Fruit fly (Drosophila melanogaster) whole organism, embryonic: ENCODE measurements around the gene fred.
A peak's percentile ranks its signal among the peaks of the same experiment; 100 is the strongest.

Source experiments
- Aef1 ChIP-seq: fragments of 200-800 bp; sonication (Bioruptor generic); IDR thresholded peaks from 3 replicates; pipeline ENCODE4 v1.3.6; 2022; ENCODE audit warnings: missing biosample characterization, missing genetic modification characterization
- CG10959 ChIP-seq: fragments of 200-800 bp; sonication (Bioruptor generic); IDR thresholded peaks from 2 replicates; pipeline ENCODE4 v1.3.6; 2022; ENCODE audit warnings: missing biosample characterization, missing genetic modification characterization
- CG13624 ChIP-seq: fragments of 200-800 bp; sonication (Bioruptor generic); optimal IDR thresholded peaks from 2 replicates; lab custom pipeline; 2016; ENCODE audit warnings: missing biosample characterization, missing genetic modification characterization
- CG14667 ChIP-seq: fragments of 200-800 bp; sonication (Bioruptor generic); IDR thresholded peaks from 2 replicates; pipeline ENCODE4 v1.3.6; 2022; ENCODE audit warnings: missing biosample characterization, missing genetic modification characterization
- CG17361 ChIP-seq: fragments of 200-800 bp; sonication (Bioruptor generic); IDR thresholded peaks from 3 replicates; pipeline ENCODE4 v1.3.6; 2022; ENCODE audit warnings: missing biosample characterization, missing genetic modification characterization
- CG31441 ChIP-seq: fragments of 200-800 bp; sonication (Bioruptor generic); IDR thresholded peaks from 2 replicates; pipeline ENCODE4 v1.3.6; 2022; ENCODE audit warnings: missing biosample characterization, missing genetic modification characterization
- CG34422 ChIP-seq: fragments of 200-800 bp; sonication (Bioruptor generic); IDR thresholded peaks from 3 replicates; pipeline ENCODE4 v1.3.6; 2022; ENCODE audit warnings: missing biosample characterization, missing genetic modification characterization
- CG3847 ChIP-seq: fragments of 200-800 bp; sonication (Bioruptor generic); IDR thresholded peaks from 2 replicates; pipeline ENCODE4 v1.3.6; 2022; ENCODE audit warnings: missing biosample characterization, missing genetic modification characterization
- CG3995 ChIP-seq: fragments of 200-800 bp; sonication (Bioruptor generic); optimal IDR thresholded peaks from 3 replicates; lab custom pipeline; 2016; ENCODE audit warnings: missing biosample characterization, missing genetic modification characterization
- CG42726 ChIP-seq: fragments of 200-800 bp; sonication (Bioruptor generic); IDR thresholded peaks from 2 replicates; pipeline ENCODE4 v1.3.6; 2022; ENCODE audit warnings: missing biosample characterization, missing genetic modification characterization; ENCODE audit not compliant: partially characterized antibody
- CG6791 ChIP-seq: fragments of 200-800 bp; sonication (Bioruptor generic); IDR thresholded peaks from 3 replicates; pipeline ENCODE4 v1.3.6; 2022; ENCODE audit warnings: missing biosample characterization, missing genetic modification characterization; ENCODE audit not compliant: partially characterized antibody
- CG6813 ChIP-seq: fragments of 200-800 bp; sonication (Bioruptor generic); optimal IDR thresholded peaks from 2 replicates; lab custom pipeline; 2017; ENCODE audit warnings: missing biosample characterization, missing genetic modification characterization, mild to moderate bottlenecking, moderate library complexity, missing genetic modification reagents
- CG7271 ChIP-seq: fragments of 200-800 bp; sonication (Bioruptor generic); optimal IDR thresholded peaks from 2 replicates; lab custom pipeline; 2018; ENCODE audit warnings: missing biosample characterization, mild to moderate bottlenecking, missing genetic modification characterization, moderate library complexity
- CG7928 ChIP-seq: fragments of 200-800 bp; sonication (Bioruptor generic); optimal IDR thresholded peaks from 2 replicates; lab custom pipeline; 2017; ENCODE audit warnings: missing biosample characterization, mild to moderate bottlenecking, missing genetic modification characterization
- CG7963 ChIP-seq: fragments of 200-800 bp; sonication (Bioruptor generic); IDR thresholded peaks from 3 replicates; pipeline ENCODE4 v1.3.6; 2022; ENCODE audit warnings: missing biosample characterization, missing genetic modification characterization; ENCODE audit not compliant: partially characterized antibody
- CG8359 ChIP-seq: fragments of 200-800 bp; sonication (Bioruptor generic); optimal IDR thresholded peaks from 2 replicates; lab custom pipeline; 2017; ENCODE audit warnings: missing biosample characterization, mild to moderate bottlenecking, missing genetic modification characterization, borderline replicate concordance
- CG8478 ChIP-seq: fragments of >200 bp; optimal IDR thresholded peaks from 2 replicates; lab custom pipeline; 2018
- CHES-1-like ChIP-seq: fragments of 200-800 bp; sonication (Bioruptor generic); optimal IDR thresholded peaks from 2 replicates; lab custom pipeline; 2016; ENCODE audit warnings: missing biosample characterization, missing genetic modification characterization
- D ChIP-seq, 2 experiments: fragments of 200-800 bp in 1 of 2; fragments of >200 bp in 1 of 2; sonication (Bioruptor generic) in 1 of 2; optimal IDR thresholded peaks; 2 replicates in 1 of 2; 3 replicates in 1 of 2; lab custom pipeline; 2017; ENCODE audit warnings: mild to moderate bottlenecking in 1 of 2, missing biosample characterization in 1 of 2, missing genetic modification characterization in 1 of 2, missing genetic modification reagents in 1 of 2
- Dll ChIP-seq: fragments of 200-800 bp; sonication (Bioruptor generic); IDR thresholded peaks from 4 replicates; pipeline ENCODE4 v1.3.6; 2022; ENCODE audit warnings: missing biosample characterization, missing genetic modification characterization; ENCODE audit not compliant: partially characterized antibody
- ERR ChIP-seq: fragments of 200-800 bp; sonication (Bioruptor generic); optimal IDR thresholded peaks from 2 replicates; lab custom pipeline; 2016; ENCODE audit warnings: missing biosample characterization, missing genetic modification characterization
- Ets65A ChIP-seq: fragments of 200-800 bp; sonication (Bioruptor generic); peaks from one replicate; lab custom pipeline; 2016; ENCODE audit warnings: missing biosample characterization, missing genetic modification characterization
- Fer3 ChIP-seq: fragments of 200-800 bp; sonication (Bioruptor generic); optimal IDR thresholded peaks from 2 replicates; lab custom pipeline; 2018; ENCODE audit warnings: missing biosample characterization, mild to moderate bottlenecking, missing genetic modification characterization, moderate library complexity
- Hr39 ChIP-seq: fragments of >200 bp; optimal IDR thresholded peaks from 2 replicates; lab custom pipeline; 2017
- Hr51 ChIP-seq, 2 experiments: fragments of 200-800 bp; sonication (Bioruptor generic); optimal IDR thresholded peaks; 2 replicates in 1 of 2; 3 replicates in 1 of 2; lab custom pipeline; 2016 to 2018; ENCODE audit warnings: missing biosample characterization in 2 of 2, missing genetic modification characterization in 2 of 2, mild to moderate bottlenecking in 1 of 2, moderate library complexity in 1 of 2
- Med ChIP-seq: fragments of 200-800 bp; sonication (Bioruptor generic); peaks from one replicate; lab custom pipeline; 2016; ENCODE audit warnings: missing biosample characterization, missing genetic modification characterization, mild to moderate bottlenecking, inconsistent platforms, moderate library complexity
- Mes4 ChIP-seq: fragments of 200-800 bp; sonication (Bioruptor generic); optimal IDR thresholded peaks from 2 replicates; lab custom pipeline; 2016; ENCODE audit warnings: missing biosample characterization, missing genetic modification characterization
- Mrtf ChIP-seq: fragments of 200-800 bp; sonication (Bioruptor generic); IDR thresholded peaks from 3 replicates; pipeline ENCODE4 v1.3.6; 2022; ENCODE audit warnings: missing biosample characterization, missing genetic modification characterization
- Myb ChIP-seq: fragments of 200-800 bp; sonication (Bioruptor generic); optimal IDR thresholded peaks from 2 replicates; lab custom pipeline; 2016; ENCODE audit warnings: missing biosample characterization, missing genetic modification characterization
- Nf-YB ChIP-seq: fragments of 200-800 bp; sonication (Bioruptor generic); optimal IDR thresholded peaks from 3 replicates; lab custom pipeline; 2019; ENCODE audit warnings: missing biosample characterization, mild to moderate bottlenecking, missing genetic modification characterization, moderate library complexity
- Poxn ChIP-seq: fragments of 200-800 bp; sonication (Bioruptor generic); IDR thresholded peaks from 2 replicates; pipeline ENCODE4 v1.3.6; 2022; ENCODE audit warnings: missing biosample characterization, missing genetic modification characterization
- Ptx1 ChIP-seq: fragments of 200-800 bp; sonication (Bioruptor generic); IDR thresholded peaks from 2 replicates; pipeline ENCODE4 v1.3.6; 2022; ENCODE audit warnings: missing biosample characterization, missing genetic modification characterization
- ara ChIP-seq: fragments of 200-800 bp; sonication (Bioruptor generic); IDR thresholded peaks from 2 replicates; pipeline ENCODE4 v1.3.6; 2022; ENCODE audit warnings: missing biosample characterization, missing genetic modification characterization
- bbx ChIP-seq: fragments of 200-800 bp; sonication (Bioruptor generic); IDR thresholded peaks from 2 replicates; pipeline ENCODE4 v1.3.6; 2022; ENCODE audit warnings: missing biosample characterization, missing genetic modification characterization; ENCODE audit not compliant: partially characterized antibody
- cato ChIP-seq: fragments of 200-800 bp; sonication (Bioruptor generic); optimal IDR thresholded peaks from 2 replicates; lab custom pipeline; 2016; ENCODE audit warnings: missing biosample characterization, missing genetic modification characterization, borderline replicate concordance
- chn ChIP-seq: fragments of 200-800 bp; sonication (Bioruptor generic); optimal IDR thresholded peaks from 2 replicates; lab custom pipeline; 2016; ENCODE audit warnings: missing biosample characterization, missing genetic modification characterization
- crp ChIP-seq, 2 experiments: fragments of 200-800 bp; sonication (Bioruptor generic); optimal IDR thresholded peaks; 2 replicates in 1 of 2; 3 replicates in 1 of 2; lab custom pipeline; 2017; ENCODE audit warnings: missing biosample characterization in 2 of 2, missing genetic modification characterization in 2 of 2, mild to moderate bottlenecking in 1 of 2, moderate library complexity in 1 of 2
- dpn ChIP-seq, 2 experiments: fragments of 200-800 bp; sonication (Bioruptor generic); optimal IDR thresholded peaks; 3 replicates each; lab custom pipeline; 2016; ENCODE audit warnings: missing biosample characterization in 2 of 2, missing genetic modification characterization in 2 of 2
- gcm ChIP-seq: fragments of 200-800 bp; sonication (Bioruptor generic); optimal IDR thresholded peaks from 2 replicates; lab custom pipeline; 2019; ENCODE audit warnings: missing biosample characterization, mild to moderate bottlenecking, missing genetic modification characterization, moderate library complexity
- gsb ChIP-seq: fragments of 200-800 bp; sonication (Bioruptor generic); IDR thresholded peaks from 2 replicates; pipeline ENCODE4 v1.3.6; 2022; ENCODE audit warnings: missing biosample characterization, missing genetic modification characterization
- lbe ChIP-seq: fragments of 200-800 bp; sonication (Bioruptor generic); optimal IDR thresholded peaks from 2 replicates; lab custom pipeline; 2016; ENCODE audit warnings: missing biosample characterization, mild to moderate bottlenecking, missing genetic modification characterization
- mirr ChIP-seq: fragments of 200-800 bp; sonication (Bioruptor generic); optimal IDR thresholded peaks from 3 replicates; lab custom pipeline; 2018; ENCODE audit warnings: missing biosample characterization, mild to moderate bottlenecking, missing genetic modification characterization
- nerfin-2 ChIP-seq: fragments of 200-800 bp; sonication (Bioruptor generic); IDR thresholded peaks from 2 replicates; pipeline ENCODE4 v1.3.6; 2022; ENCODE audit warnings: missing biosample characterization, missing genetic modification characterization; ENCODE audit not compliant: partially characterized antibody
- oc ChIP-seq: fragments of 200-800 bp; sonication (Bioruptor generic); optimal IDR thresholded peaks from 2 replicates; lab custom pipeline; 2018; ENCODE audit warnings: missing biosample characterization, mild to moderate bottlenecking, missing genetic modification characterization, moderate library complexity
- phol ChIP-seq: fragments of 200-800 bp; sonication (Bioruptor generic); optimal IDR thresholded peaks from 3 replicates; lab custom pipeline; 2018; ENCODE audit warnings: missing biosample characterization, mild to moderate bottlenecking, missing genetic modification characterization, moderate library complexity
- pzg ChIP-seq: fragments of 200-800 bp; sonication (Bioruptor generic); optimal IDR thresholded peaks from 3 replicates; lab custom pipeline; 2018; ENCODE audit warnings: missing biosample characterization, mild to moderate bottlenecking, missing genetic modification characterization, moderate library complexity
- twi ChIP-seq: fragments of 200-800 bp; optimal IDR thresholded peaks from 2 replicates; lab custom pipeline; 2019; ENCODE audit warnings: missing biosample characterization, mild to moderate bottlenecking, missing genetic modification characterization, moderate library complexity
- unc-4 ChIP-seq: fragments of 200-800 bp; sonication (Bioruptor generic); IDR thresholded peaks from 2 replicates; pipeline ENCODE4 v1.3.6; 2022; ENCODE audit warnings: missing biosample characterization, missing genetic modification characterization; ENCODE audit not compliant: partially characterized antibody
- vnd ChIP-seq: fragments of 200-800 bp; sonication (Bioruptor generic); IDR thresholded peaks from 3 replicates; pipeline ENCODE4 v1.3.6; 2022; ENCODE audit warnings: missing biosample characterization, missing genetic modification characterization; ENCODE audit not compliant: partially characterized antibody

fred gene

dm6 chr2L:3862437-3863041, 129.0 kb downstream of the fred start, which contains the start of gene TTLL4B:
TTLL4B (plus strand) TSS chr2L:3862668.
- TF ChIP-seq CG42726 (GFP tag; lab: Robert Waterston, UW) (peak; percentile 92), CG7928 (GFP tag; lab: Kevin White, UChicago) (peak; percentile 84), CG3847 (GFP tag; lab: Robert Waterston, UW) (peak; percentile 52; the same call in 1 of the 2 replicates), CG6813 (GFP tag; lab: Kevin White, UChicago) (no peak), mirr (GFP tag; lab: Kevin White, UChicago) (no peak), Poxn (no peak), CG14667 (GFP tag; lab: Robert Waterston, UW) (no peak), Hr51 (GFP tag; optimal IDR thresholded peaks at IDR 0.05; lab: Kevin White, UChicago) (no peak), vnd (GFP tag; lab: Robert Waterston, UW) (peak; percentile 92), chn (no peak), Mrtf (no peak), Med (peak; percentile 75), gcm (GFP tag; lab: Kevin White, UChicago) (no peak), Myb (GFP tag; lab: Kevin White, UChicago) (peak; percentile 23), gsb (no peak), Aef1 (GFP tag; lab: Robert Waterston, UW) (peak; percentile 62), ara (GFP tag; lab: Robert Waterston, UW) (no peak), crp (GFP tag; optimal IDR thresholded peaks at IDR 0.05; lab: Kevin White, UChicago) (peak in 1 of 2 experiments; percentile 32), ERR (GFP tag; lab: Kevin White, UChicago) (no peak), CHES-1-like (GFP tag; lab: Kevin White, UChicago) (peak; percentile 39), Hr39 (lab: Kevin White, UChicago) (no peak), nerfin-2 (GFP tag; lab: Robert Waterston, UW) (peak; percentile 95), Ptx1 (no peak), D (optimal IDR thresholded peaks at IDR 0.05; lab: Kevin White, UChicago) (no peak), D (GFP tag; optimal IDR thresholded peaks at IDR 0.05; lab: Kevin White, UChicago) (no peak), phol (tag; lab: Kevin White, UChicago) (peak; percentile 36), CG10959 (GFP tag; lab: Robert Waterston, UW) (no peak), CG7963 (GFP tag; lab: Robert Waterston, UW) (peak; percentile 87), CG31441 (GFP tag; lab: Robert Waterston, UW) (peak; percentile 57), CG3995 (GFP tag; lab: Kevin White, UChicago) (peak; percentile 98), CG6791 (GFP tag; lab: Robert Waterston, UW) (peak; percentile 87), bbx (peak; percentile 92), CG13624 (GFP tag; lab: Kevin White, UChicago) (peak; percentile 22), CG8359 (GFP tag; lab: Kevin White, UChicago) (no peak), oc (tag; lab: Kevin White, UChicago) (no peak), CG17361 (GFP tag; lab: Robert Waterston, UW) (peak; percentile 33; the same call in 1 of the 3 replicates), lbe (GFP tag; lab: Kevin White, UChicago) (no peak), unc-4 (GFP tag; lab: Robert Waterston, UW) (peak; percentile 88), CG8478 (lab: Kevin White, UChicago) (peak; percentile 27), cato (GFP tag; lab: Kevin White, UChicago) (no peak), CG7271 (tag; lab: Kevin White, UChicago) (no peak), Nf-YB (no peak), pzg (GFP tag; lab: Kevin White, UChicago) (peak; percentile 81), Fer3 (tag; lab: Kevin White, UChicago) (no peak), dpn (GFP tag; optimal IDR thresholded peaks at IDR 0.05; lab: Kevin White, UChicago) (peak in 1 of 2 experiments; percentile 7), twi (no peak), Ets65A (GFP tag; lab: Kevin White, UChicago) (peak; percentile 75), Dll (GFP tag; lab: Robert Waterston, UW) (peak; percentile 90), CG34422 (GFP tag; lab: Robert Waterston, UW) (peak; percentile 83; the same call in 2 of the 3 replicates), Mes4 (no peak)
